Fruit fly (Drosophila melanogaster) whole organism, embryonic: Measurements from ENCODE around the gene CG13962.
A peak's percentile ranks its signal among the peaks of the same experiment; 100 is the strongest.

ENCODE experiments used
- Ada2b ChIP-seq: fragments of 200-800 bp; sonication (Bioruptor generic); IDR thresholded peaks from 2 replicates; pipeline ENCODE4 v1.3.6; 2022; ENCODE audit warnings: missing biosample characterization, missing genetic modification characterization
- Atf-2 ChIP-seq: fragments of 200-800 bp; sonication (Bioruptor generic); optimal IDR thresholded peaks from 2 replicates; lab custom pipeline; 2016; ENCODE audit warnings: missing biosample characterization, missing genetic modification characterization
- B-H1 ChIP-seq: fragments of 200-800 bp; sonication (Bioruptor generic); IDR thresholded peaks from 3 replicates; pipeline ENCODE4 v1.3.6; 2022; ENCODE audit warnings: missing biosample characterization, missing genetic modification characterization
- CG1024 ChIP-seq: fragments of 200-800 bp; sonication (Bioruptor generic); IDR thresholded peaks from 2 replicates; pipeline ENCODE4 v1.3.6; 2022; ENCODE audit warnings: missing biosample characterization, missing genetic modification characterization
- CG11398 ChIP-seq: fragments of 200-800 bp; sonication (Bioruptor generic); optimal IDR thresholded peaks from 2 replicates; lab custom pipeline; 2016; ENCODE audit warnings: missing biosample characterization, missing genetic modification characterization
- CG13296 ChIP-seq: fragments of 200-800 bp; sonication (Bioruptor generic); optimal IDR thresholded peaks from 3 replicates; lab custom pipeline; 2018; ENCODE audit warnings: missing biosample characterization, mild to moderate bottlenecking, missing genetic modification characterization
- CG17359 ChIP-seq: fragments of 200-800 bp; sonication (Bioruptor generic); optimal IDR thresholded peaks from 3 replicates; lab custom pipeline; 2018; ENCODE audit warnings: missing biosample characterization, mild to moderate bottlenecking, missing genetic modification characterization, moderate library complexity
- CG2202 ChIP-seq: fragments of 200-800 bp; sonication (Bioruptor generic); optimal IDR thresholded peaks from 2 replicates; lab custom pipeline; 2018; ENCODE audit warnings: missing biosample characterization, mild to moderate bottlenecking, missing genetic modification characterization
- CG30403 ChIP-seq: fragments of 200-800 bp; sonication (Bioruptor generic); optimal IDR thresholded peaks from 3 replicates; lab custom pipeline; 2016; ENCODE audit warnings: missing biosample characterization, missing genetic modification characterization
- CG31365 ChIP-seq: fragments of 200-800 bp; sonication (Bioruptor generic); optimal IDR thresholded peaks from 2 replicates; lab custom pipeline; 2018; ENCODE audit warnings: missing biosample characterization, mild to moderate bottlenecking, missing genetic modification characterization
- CG31388 ChIP-seq: fragments of 200-800 bp; sonication (Bioruptor generic); optimal IDR thresholded peaks from 2 replicates; lab custom pipeline; 2016; ENCODE audit warnings: missing biosample characterization, missing genetic modification characterization
- CG32532 ChIP-seq: fragments of 200-800 bp; sonication (Bioruptor generic); IDR thresholded peaks from 2 replicates; pipeline ENCODE4 v1.3.6; 2022; ENCODE audit warnings: missing biosample characterization, missing genetic modification characterization
- CG34376 ChIP-seq: fragments of 200-800 bp; sonication (Bioruptor generic); optimal IDR thresholded peaks from 2 replicates; lab custom pipeline; 2018; ENCODE audit warnings: missing biosample characterization, mild to moderate bottlenecking, missing genetic modification characterization
- CG4328 ChIP-seq: fragments of 200-800 bp; sonication (Bioruptor generic); optimal IDR thresholded peaks from 3 replicates; lab custom pipeline; 2017; ENCODE audit warnings: missing biosample characterization, missing genetic modification reagents, missing genetic modification characterization
- CG6254 ChIP-seq: fragments of 200-800 bp; sonication (Bioruptor generic); optimal IDR thresholded peaks from 3 replicates; lab custom pipeline; 2017; ENCODE audit warnings: mild to moderate bottlenecking, missing biosample characterization, missing genetic modification reagents, missing genetic modification characterization
- CG8089 ChIP-seq: fragments of 200-800 bp; sonication (Bioruptor generic); optimal IDR thresholded peaks from 3 replicates; lab custom pipeline; 2016; ENCODE audit warnings: missing biosample characterization, missing genetic modification characterization
- CG8765 ChIP-seq: fragments of 200-800 bp; sonication (Bioruptor generic); IDR thresholded peaks from 2 replicates; pipeline ENCODE4 v1.3.6; 2022; ENCODE audit warnings: missing biosample characterization, missing genetic modification characterization
- CG9437 ChIP-seq: fragments of 200-800 bp; sonication (Bioruptor generic); optimal IDR thresholded peaks from 2 replicates; lab custom pipeline; 2018; ENCODE audit warnings: missing biosample characterization, mild to moderate bottlenecking, missing genetic modification characterization
- D ChIP-seq, 2 experiments: fragments of 200-800 bp in 1 of 2; fragments of >200 bp in 1 of 2; sonication (Bioruptor generic) in 1 of 2; optimal IDR thresholded peaks; 2 replicates in 1 of 2; 3 replicates in 1 of 2; lab custom pipeline; 2017; ENCODE audit warnings: mild to moderate bottlenecking in 1 of 2, missing biosample characterization in 1 of 2, missing genetic modification characterization in 1 of 2, missing genetic modification reagents in 1 of 2
- Dbx ChIP-seq: fragments of 200-800 bp; sonication (Bioruptor generic); IDR thresholded peaks from 3 replicates; pipeline ENCODE4 v1.3.6; 2022; ENCODE audit warnings: missing biosample characterization, missing genetic modification characterization
- Fer3 ChIP-seq: fragments of 200-800 bp; sonication (Bioruptor generic); optimal IDR thresholded peaks from 2 replicates; lab custom pipeline; 2018; ENCODE audit warnings: missing biosample characterization, mild to moderate bottlenecking, missing genetic modification characterization, moderate library complexity
- H15 ChIP-seq: fragments of 200-800 bp; sonication (Bioruptor generic); IDR thresholded peaks from 3 replicates; pipeline ENCODE4 v1.3.6; 2022; ENCODE audit warnings: missing biosample characterization, missing genetic modification characterization
- Hr3 ChIP-seq: fragments of 200-800 bp; sonication (Bioruptor generic); optimal IDR thresholded peaks from 3 replicates; lab custom pipeline; 2016; ENCODE audit warnings: missing biosample characterization, missing genetic modification characterization
- Max ChIP-seq: fragments of 200-800 bp; sonication (Bioruptor generic); optimal IDR thresholded peaks from 2 replicates; lab custom pipeline; 2016; ENCODE audit warnings: missing biosample characterization, mild to moderate bottlenecking, missing genetic modification characterization
- Meics ChIP-seq: fragments of 200-800 bp; sonication (Bioruptor generic); optimal IDR thresholded peaks from 2 replicates; lab custom pipeline; 2017; ENCODE audit warnings: missing biosample characterization, mild to moderate bottlenecking, missing genetic modification characterization
- NFAT ChIP-seq: fragments of 200-800 bp; sonication (Bioruptor generic); IDR thresholded peaks from 2 replicates; pipeline ENCODE4 v1.3.6; 2022; ENCODE audit warnings: missing biosample characterization, missing genetic modification characterization
- Oli ChIP-seq: fragments of 200-800 bp; sonication (Bioruptor generic); optimal IDR thresholded peaks from 2 replicates; lab custom pipeline; 2018; ENCODE audit warnings: missing biosample characterization, mild to moderate bottlenecking, missing genetic modification characterization, moderate library complexity
- Side ChIP-seq: fragments of 200-800 bp; sonication (Bioruptor generic); optimal IDR thresholded peaks from 2 replicates; lab custom pipeline; 2016; ENCODE audit warnings: missing biosample characterization, missing genetic modification characterization
- Six4 ChIP-seq: fragments of 200-800 bp; sonication (Bioruptor generic); optimal IDR thresholded peaks from 2 replicates; lab custom pipeline; 2016; ENCODE audit warnings: missing biosample characterization, missing genetic modification characterization
- Sox102F ChIP-seq: fragments of 200-800 bp; sonication (Bioruptor generic); optimal IDR thresholded peaks from 2 replicates; lab custom pipeline; 2018; ENCODE audit warnings: missing biosample characterization, mild to moderate bottlenecking, missing genetic modification characterization, moderate library complexity
- Usf ChIP-seq: fragments of 200-800 bp; sonication (Bioruptor generic); optimal IDR thresholded peaks from 2 replicates; lab custom pipeline; 2017; ENCODE audit warnings: missing genotype, missing biosample characterization, missing genetic modification characterization
- bsh ChIP-seq, 2 experiments: fragments of 200-800 bp; sonication (Bioruptor generic); optimal IDR thresholded peaks; 2 replicates each; lab custom pipeline; 2017 to 2018; ENCODE audit warnings: mild to moderate bottlenecking in 2 of 2, missing biosample characterization in 2 of 2, missing genetic modification characterization in 2 of 2, moderate library complexity in 1 of 2
- cad ChIP-seq: fragments of >200 bp; optimal IDR thresholded peaks from 2 replicates; lab custom pipeline; 2017; ENCODE audit warnings: missing biosample characterization, missing genetic modification characterization
- caup ChIP-seq: fragments of 200-800 bp; sonication (Bioruptor generic); optimal IDR thresholded peaks from 3 replicates; lab custom pipeline; 2017; ENCODE audit warnings: missing biosample characterization, mild to moderate bottlenecking, missing genetic modification characterization, moderate library complexity; ENCODE audit not compliant: severe bottlenecking
- crp ChIP-seq, 2 experiments: fragments of 200-800 bp; sonication (Bioruptor generic); optimal IDR thresholded peaks; 2 replicates in 1 of 2; 3 replicates in 1 of 2; lab custom pipeline; 2017; ENCODE audit warnings: missing biosample characterization in 2 of 2, missing genetic modification characterization in 2 of 2, mild to moderate bottlenecking in 1 of 2, moderate library complexity in 1 of 2
- danr ChIP-seq: fragments of 200-800 bp; sonication (Bioruptor generic); IDR thresholded peaks from 2 replicates; pipeline ENCODE4 v1.3.6; 2022; ENCODE audit warnings: missing biosample characterization, missing genetic modification characterization
- ewg ChIP-seq: fragments of 200-800 bp; sonication (Bioruptor generic); optimal IDR thresholded peaks from 3 replicates; lab custom pipeline; 2017; ENCODE audit warnings: mild to moderate bottlenecking, missing biosample characterization, missing genetic modification reagents, missing genetic modification characterization
- fd102C ChIP-seq: fragments of 200-800 bp; sonication (Bioruptor generic); optimal IDR thresholded peaks from 2 replicates; lab custom pipeline; 2018; ENCODE audit warnings: missing biosample characterization, mild to moderate bottlenecking, missing genetic modification characterization, moderate library complexity
- gem ChIP-seq: fragments of 200-800 bp; sonication (Bioruptor generic); optimal IDR thresholded peaks from 2 replicates; lab custom pipeline; 2019; ENCODE audit warnings: missing biosample characterization, mild to moderate bottlenecking, missing genetic modification characterization, moderate library complexity
- grn ChIP-seq: fragments of 200-800 bp; sonication (Bioruptor generic); optimal IDR thresholded peaks from 3 replicates; lab custom pipeline; 2017; ENCODE audit warnings: missing biosample characterization, missing genetic modification characterization
- gsb-n ChIP-seq: fragments of 200-800 bp; sonication (Bioruptor generic); optimal IDR thresholded peaks from 3 replicates; lab custom pipeline; 2018; ENCODE audit warnings: missing biosample characterization, mild to moderate bottlenecking, missing genetic modification characterization
- lmd ChIP-seq: fragments of 200-800 bp; sonication (Bioruptor generic); IDR thresholded peaks from 2 replicates; pipeline ENCODE4 v1.3.6; 2022; ENCODE audit warnings: missing biosample characterization, missing genetic modification characterization
- odd ChIP-seq: fragments of 200-800 bp; sonication (Bioruptor generic); optimal IDR thresholded peaks from 2 replicates; lab custom pipeline; 2017; ENCODE audit warnings: missing biosample characterization, mild to moderate bottlenecking, missing genetic modification characterization
- pita ChIP-seq: fragments of 200-800 bp; sonication (Bioruptor generic); optimal IDR thresholded peaks from 2 replicates; lab custom pipeline; 2017; ENCODE audit warnings: missing biosample characterization, mild to moderate bottlenecking, missing genetic modification characterization
- pum ChIP-seq: fragments of 200-800 bp; sonication (Bioruptor generic); optimal IDR thresholded peaks from 2 replicates; lab custom pipeline; 2016; ENCODE audit warnings: missing biosample characterization, missing genetic modification characterization
- run ChIP-seq: fragments of 200-800 bp; sonication (Bioruptor generic); optimal IDR thresholded peaks from 3 replicates; lab custom pipeline; 2018; ENCODE audit warnings: missing biosample characterization, mild to moderate bottlenecking, missing genetic modification characterization
- sim ChIP-seq: fragments of 200-800 bp; sonication (Bioruptor generic); IDR thresholded peaks from 2 replicates; pipeline ENCODE4 v1.3.6; 2022; ENCODE audit warnings: missing biosample characterization, missing genetic modification characterization
- sna ChIP-seq: fragments of 200-800 bp; sonication (Bioruptor generic); IDR thresholded peaks from 2 replicates; pipeline ENCODE4 v1.3.6; 2022; ENCODE audit warnings: missing biosample characterization, missing genetic modification characterization; ENCODE audit not compliant: partially characterized antibody
- sqz ChIP-seq: fragments of 200-800 bp; sonication (Bioruptor generic); optimal IDR thresholded peaks from 3 replicates; lab custom pipeline; 2018; ENCODE audit warnings: missing biosample characterization, mild to moderate bottlenecking, missing genetic modification characterization
- ttk ChIP-seq: fragments of 200-800 bp; sonication (Bioruptor generic); IDR thresholded peaks from 2 replicates; pipeline ENCODE4 v2.1.2; 2022; ENCODE audit warnings: missing biosample characterization, missing genetic modification characterization
- vnd ChIP-seq: fragments of 200-800 bp; sonication (Bioruptor generic); IDR thresholded peaks from 3 replicates; pipeline ENCODE4 v1.3.6; 2022; ENCODE audit warnings: missing biosample characterization, missing genetic modification characterization; ENCODE audit not compliant: partially characterized antibody

CG13962 gene

dm6 chr2L:19796111-19796451 is 18.3 kb downstream of the CG13962 start, which contains the start of gene sick (continued):
- TF ChIP-seq Hr3 (GFP tag; lab: Kevin White, UChicago) (no peak), bsh (GFP tag; optimal IDR thresholded peaks at IDR 0.05; lab: Kevin White, UChicago) (no peak), CG1024 (GFP tag; lab: Robert Waterston, UW) (no peak), sna (GFP tag; lab: Robert Waterston, UW) (no peak), Side (GFP tag; lab: Kevin White, UChicago) (no peak), caup (peak; percentile 57), cad (no peak), sim (GFP tag; lab: Robert Waterston, UW) (0 out of 2 replicates have a peak, but pooled peaks have one; percentile 22), CG4328 (peak; percentile 44), H15 (GFP tag; lab: Robert Waterston, UW) (0 out of 3 replicates have a peak, but pooled peaks have one; percentile 2), CG31388 (GFP tag; lab: Kevin White, UChicago) (no peak), fd102C (GFP tag; lab: Kevin White, UChicago) (no peak), CG6254 (GFP tag; lab: Kevin White, UChicago) (no peak), Ada2b (GFP tag; lab: Robert Waterston, UW) (no peak; the same call in 1 of the 2 replicates), Usf (no peak), NFAT (no peak), Max (GFP tag; lab: Kevin White, UChicago) (peak; percentile 20), Meics (GFP tag; lab: Kevin White, UChicago) (peak; percentile 39), gsb-n (tag; lab: Kevin White, UChicago) (no peak), CG31365 (tag; lab: Kevin White, UChicago) (no peak), CG9437 (GFP tag; lab: Kevin White, UChicago) (no peak), crp (GFP tag; optimal IDR thresholded peaks at IDR 0.05; lab: Kevin White, UChicago) (peak in 1 of 2 experiments; percentile 70), danr (GFP tag; lab: Robert Waterston, UW) (no peak), ewg (no peak), pum (GFP tag; lab: Kevin White, UChicago) (no peak), CG13296 (GFP tag; lab: Kevin White, UChicago) (peak; percentile 48), CG30403 (GFP tag; lab: Kevin White, UChicago) (peak; percentile 4), Six4 (no peak), lmd (GFP tag; lab: Robert Waterston, UW) (no peak), B-H1 (GFP tag; lab: Robert Waterston, UW) (no peak), gem (no peak), CG11398 (GFP tag; lab: Kevin White, UChicago) (no peak), Oli (tag; lab: Kevin White, UChicago) (no peak), Dbx (no peak), odd (GFP tag; lab: Kevin White, UChicago) (peak; percentile 62), pita (GFP tag; lab: Kevin White, UChicago) (no peak), CG2202 (tag; lab: Kevin White, UChicago) (no peak), vnd (GFP tag; lab: Robert Waterston, UW) (no peak), D (optimal IDR thresholded peaks at IDR 0.05; lab: Kevin White, UChicago) (no peak), D (GFP tag; optimal IDR thresholded peaks at IDR 0.05; lab: Kevin White, UChicago) (no peak), CG8765 (GFP tag; lab: Robert Waterston, UW) (no peak), Fer3 (tag; lab: Kevin White, UChicago) (no peak), grn (GFP tag; lab: Kevin White, UChicago) (no peak), Sox102F (GFP tag; lab: Kevin White, UChicago) (no peak), CG34376 (GFP tag; lab: Kevin White, UChicago) (peak; percentile 87), run (tag; lab: Kevin White, UChicago) (no peak), CG17359 (no peak), CG8089 (GFP tag; lab: Kevin White, UChicago) (no peak), Atf-2 (GFP tag; lab: Kevin White, UChicago) (no peak), ttk (GFP tag; lab: Robert Waterston, UW) (no peak), sqz (peak; percentile 12), CG32532 (no peak)
